Fruit fly (Drosophila melanogaster) whole organism, larva: ENCODE results near the gene mtgo.

Experiments used
- noc ChIP-seq: fragments of 200-800 bp; sonication (Bioruptor generic); optimal IDR thresholded peaks from 3 replicates; lab custom pipeline; 2019; ENCODE audit warnings: missing biosample characterization, mild to moderate bottlenecking, missing genetic modification characterization, moderate library complexity

mtgo gene

DNA sequence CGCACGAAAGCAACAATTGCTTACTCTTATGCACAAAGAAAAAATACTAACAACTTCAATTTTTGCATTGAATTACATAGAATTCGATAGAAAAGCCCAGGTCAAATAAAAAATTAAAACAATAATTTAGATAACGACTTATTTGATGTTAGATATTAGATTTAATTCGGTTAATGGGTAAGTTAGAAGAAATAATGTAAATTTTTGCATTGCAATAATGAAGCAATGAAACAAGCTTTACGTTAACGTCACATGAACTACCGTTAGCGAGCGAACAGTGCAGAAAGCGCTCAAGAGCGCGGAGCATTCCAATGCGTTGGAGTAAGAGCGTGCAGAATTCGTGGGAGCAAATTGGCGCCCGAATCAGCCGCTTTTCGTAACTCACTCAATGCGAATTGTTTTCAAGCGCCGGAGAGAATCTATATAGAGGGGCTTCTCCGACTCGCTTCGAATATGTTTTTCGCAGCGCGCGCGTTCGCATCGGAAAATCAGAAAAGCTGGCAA is at the start of gene mtgo:
Gene mtgo, plus strand, starts transcription at position 454 of the 504 bp plus-strand sequence.
- TF ChIP-seq noc: no peak

DNA sequence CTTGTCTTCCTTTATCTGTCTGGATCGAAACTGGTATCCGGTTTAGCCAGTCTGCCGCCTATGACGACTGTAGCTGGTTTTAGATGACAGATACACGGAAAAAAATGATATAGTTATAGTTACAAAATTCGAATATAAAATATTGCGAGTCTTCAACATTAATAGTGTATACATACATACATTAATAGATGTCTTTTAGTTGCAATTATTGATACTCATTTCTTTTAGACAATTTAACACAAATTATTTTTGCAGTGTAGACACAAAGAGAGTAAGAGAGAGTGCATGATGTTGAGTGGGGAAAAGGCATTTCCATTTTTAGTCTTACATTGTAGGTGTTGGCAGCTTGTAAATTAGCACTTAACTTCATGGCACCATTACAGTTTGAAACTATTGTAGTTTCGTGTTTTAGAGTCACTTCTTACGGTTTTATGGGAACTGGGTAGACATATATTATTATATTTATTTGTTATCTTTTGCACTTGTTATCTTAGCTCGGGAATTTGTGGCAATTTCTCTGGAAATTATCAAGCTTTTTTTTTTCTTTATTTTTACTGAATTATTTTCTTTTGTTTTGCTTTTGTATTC is 49.5 kb upstream of the mtgo start:
- TF ChIP-seq noc: peak; percentile 87

DNA sequence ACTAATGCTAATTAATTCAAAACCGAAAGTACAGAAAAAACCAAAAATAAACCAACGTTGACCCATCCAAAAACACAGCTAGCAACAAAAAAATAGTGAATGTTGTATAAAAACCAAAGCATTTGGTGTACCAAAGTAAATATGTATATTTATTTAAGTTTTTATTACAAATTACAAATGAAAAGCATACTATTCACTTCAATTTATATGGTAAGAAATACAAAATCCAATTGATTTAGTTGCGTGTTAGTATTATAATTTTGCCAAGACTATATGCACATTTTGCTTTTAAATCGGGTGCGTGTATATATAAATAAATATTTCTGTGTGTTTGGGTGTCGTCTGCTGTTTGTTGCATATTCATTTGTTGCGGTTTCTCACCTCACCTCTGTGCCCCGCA is 47.6 kb upstream of the mtgo start:
- TF ChIP-seq noc: no peak

DNA sequence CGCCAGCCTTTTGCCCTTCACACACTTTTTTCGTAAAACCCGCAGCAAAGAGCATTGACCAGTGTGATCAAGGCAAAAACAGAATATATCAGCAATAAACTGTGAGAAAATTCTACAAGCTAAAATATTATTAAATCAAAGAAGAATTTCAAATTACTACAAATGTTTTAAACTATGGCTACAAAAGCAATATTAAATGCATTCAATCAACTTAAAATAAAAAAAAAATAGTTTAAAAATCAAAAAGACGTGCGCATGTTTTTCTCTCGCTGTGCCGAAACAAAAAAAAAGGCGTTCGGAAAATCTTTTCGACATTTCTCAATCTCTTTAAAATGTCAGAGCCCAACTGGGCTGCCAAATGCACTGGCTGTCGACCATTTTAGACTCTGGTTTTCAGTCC is 46.7 kb upstream of the mtgo start:
- TF ChIP-seq noc: no peak

DNA sequence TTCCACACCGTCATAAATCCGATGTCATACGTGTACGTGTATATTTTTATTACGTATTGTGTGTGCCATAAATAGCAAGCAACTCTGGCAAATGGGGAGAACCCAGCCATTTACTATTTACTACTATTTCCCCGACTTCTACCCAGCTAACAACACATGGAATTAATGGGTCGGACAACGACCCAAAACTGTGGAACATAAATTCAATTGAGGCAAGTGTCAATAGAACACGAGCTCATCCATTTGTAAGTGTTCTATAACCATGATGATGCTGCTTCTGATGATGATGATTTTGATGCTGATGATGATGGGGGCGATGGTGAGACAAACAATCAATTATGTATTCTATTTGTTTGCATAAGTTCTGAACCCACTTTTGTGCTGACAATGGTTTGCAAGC is 45.3 kb upstream of the mtgo start:
- no peak for TF ChIP-seq noc

DNA sequence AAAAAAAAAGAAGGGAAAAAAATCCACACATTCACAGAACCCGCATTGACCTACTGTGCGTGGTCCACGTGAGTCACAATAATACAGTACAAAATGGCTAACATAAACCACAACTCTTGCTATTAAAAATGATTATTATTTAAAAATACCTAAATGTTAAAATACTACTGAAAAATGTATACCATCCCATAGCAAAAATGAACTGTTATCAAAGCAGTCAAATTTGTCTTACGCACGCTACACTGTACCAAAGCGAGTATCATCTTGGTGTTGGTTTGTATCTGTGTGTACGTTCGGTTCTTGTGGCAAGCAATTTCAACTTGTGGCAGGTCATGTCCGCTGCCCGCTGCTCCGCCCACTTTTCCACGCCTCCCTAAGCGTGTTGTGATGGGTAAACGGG is 44.3 kb upstream of the mtgo start:
- peak; percentile 79 for TF ChIP-seq noc

DNA sequence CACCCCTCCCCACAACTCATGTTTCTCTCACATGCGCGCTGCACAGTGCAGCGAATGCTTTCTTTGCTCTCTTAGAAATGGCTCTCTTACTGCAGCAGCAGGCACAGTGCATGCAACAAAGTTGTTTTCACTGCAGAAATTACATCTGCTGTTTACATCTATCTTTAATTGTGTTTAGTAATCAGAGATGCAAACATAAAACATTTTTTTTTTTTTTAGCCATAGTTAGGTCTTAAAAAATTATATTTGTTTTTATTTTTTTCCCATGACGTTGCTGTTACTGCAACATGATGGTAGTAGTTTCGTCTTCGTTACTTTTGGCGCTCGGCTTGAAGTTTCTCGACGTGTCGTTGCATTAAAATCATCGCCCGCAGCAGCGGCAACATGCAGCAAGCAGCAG is 43.5 kb upstream of the mtgo start:
- TF ChIP-seq noc: no peak

DNA sequence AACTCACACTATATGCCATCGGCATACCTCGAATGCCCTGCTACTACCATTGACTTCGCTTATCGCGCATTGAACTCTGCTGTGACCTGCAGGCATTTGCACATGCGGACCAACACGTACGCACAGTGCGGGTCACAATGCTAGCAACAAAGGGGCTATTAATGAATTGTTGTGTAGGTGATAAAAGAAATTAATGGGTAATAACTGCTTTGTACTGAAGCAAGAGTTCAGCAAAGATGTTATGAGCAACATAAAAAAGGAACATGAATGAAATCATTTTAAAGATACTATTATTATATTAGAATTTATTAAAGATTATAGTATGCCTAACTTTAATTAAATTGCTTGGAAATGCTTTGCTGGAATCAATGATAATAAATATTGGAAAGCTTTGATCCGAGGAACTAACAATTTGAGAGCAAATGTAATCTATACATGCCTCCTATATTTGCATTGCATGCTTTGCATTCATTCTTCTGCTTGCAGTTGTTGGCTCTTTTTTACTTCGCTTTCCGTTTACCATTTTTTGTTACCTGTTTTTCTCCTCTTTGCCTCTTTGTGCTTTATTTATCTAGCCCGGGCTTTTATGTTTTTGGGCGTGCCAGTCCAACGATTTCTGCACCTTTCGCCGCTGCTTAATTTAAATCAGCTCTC is 41.8 kb upstream of the mtgo start:
- no peak for TF ChIP-seq noc

DNA sequence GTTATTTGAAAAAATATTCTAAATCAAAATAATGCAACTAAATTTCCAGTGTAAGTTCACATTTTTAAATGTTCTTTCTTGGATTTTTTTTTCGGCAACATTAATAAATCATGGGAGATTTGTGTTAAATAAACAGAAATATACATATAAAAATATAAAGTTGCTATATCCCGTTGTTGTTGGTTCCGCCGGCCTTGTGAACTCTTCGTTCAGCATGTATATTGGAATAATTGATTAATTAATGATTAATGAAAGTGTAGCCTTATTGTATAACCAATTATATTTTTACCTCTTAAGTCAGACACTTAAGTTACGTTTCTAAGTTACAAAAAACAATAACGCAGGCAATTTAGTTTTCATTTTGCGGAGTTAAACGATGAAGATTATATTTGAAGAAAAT is 37.6 kb upstream of the mtgo start:
- no peak for TF ChIP-seq noc

DNA sequence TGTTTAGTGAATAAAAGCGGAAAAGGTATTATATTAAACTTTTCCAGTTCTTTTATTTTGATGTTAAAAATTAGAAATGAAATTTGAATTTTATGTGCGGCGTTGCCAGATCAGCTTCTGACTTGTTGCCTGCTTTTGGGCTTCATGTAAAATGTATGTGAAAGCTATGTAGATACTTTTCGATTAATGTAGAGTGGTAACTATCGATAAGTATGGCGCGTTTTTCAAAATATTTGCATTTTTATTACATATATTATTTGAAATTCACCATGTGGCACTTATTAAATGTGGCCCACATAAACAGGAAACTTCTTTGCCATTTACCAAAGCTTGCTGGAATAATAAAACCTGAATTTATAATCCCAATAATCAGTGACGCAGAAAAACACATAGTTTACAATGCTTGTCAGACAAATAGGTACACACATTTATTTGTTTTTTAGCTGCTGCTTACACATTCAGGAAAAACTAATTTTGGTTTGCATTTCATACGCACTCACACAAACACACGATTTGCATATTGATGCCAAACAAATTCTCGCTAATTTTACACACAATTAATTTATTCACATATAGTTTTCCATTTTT is 37.0 kb upstream of the mtgo start:
- no peak for TF ChIP-seq noc

DNA sequence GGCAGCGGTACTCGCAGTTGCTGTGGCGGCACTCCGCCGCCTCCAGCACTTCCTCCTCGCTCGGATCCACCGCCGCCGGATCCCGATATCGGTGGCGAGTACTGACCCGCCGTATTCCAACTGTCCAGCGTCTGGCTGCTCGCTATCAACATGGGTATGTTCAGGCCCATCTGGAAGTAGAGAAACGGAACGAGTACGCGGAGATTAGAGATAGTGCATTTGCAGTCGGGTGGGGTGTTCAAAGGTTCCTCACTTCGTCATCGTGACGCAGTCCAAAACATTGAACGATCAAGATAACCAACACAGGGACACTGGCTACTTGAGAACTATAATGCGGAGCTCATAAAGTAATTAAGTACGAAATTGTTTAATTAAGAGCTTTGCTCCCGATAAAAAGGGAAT is 33.5 kb upstream of the mtgo start:
- no peak for TF ChIP-seq noc

DNA sequence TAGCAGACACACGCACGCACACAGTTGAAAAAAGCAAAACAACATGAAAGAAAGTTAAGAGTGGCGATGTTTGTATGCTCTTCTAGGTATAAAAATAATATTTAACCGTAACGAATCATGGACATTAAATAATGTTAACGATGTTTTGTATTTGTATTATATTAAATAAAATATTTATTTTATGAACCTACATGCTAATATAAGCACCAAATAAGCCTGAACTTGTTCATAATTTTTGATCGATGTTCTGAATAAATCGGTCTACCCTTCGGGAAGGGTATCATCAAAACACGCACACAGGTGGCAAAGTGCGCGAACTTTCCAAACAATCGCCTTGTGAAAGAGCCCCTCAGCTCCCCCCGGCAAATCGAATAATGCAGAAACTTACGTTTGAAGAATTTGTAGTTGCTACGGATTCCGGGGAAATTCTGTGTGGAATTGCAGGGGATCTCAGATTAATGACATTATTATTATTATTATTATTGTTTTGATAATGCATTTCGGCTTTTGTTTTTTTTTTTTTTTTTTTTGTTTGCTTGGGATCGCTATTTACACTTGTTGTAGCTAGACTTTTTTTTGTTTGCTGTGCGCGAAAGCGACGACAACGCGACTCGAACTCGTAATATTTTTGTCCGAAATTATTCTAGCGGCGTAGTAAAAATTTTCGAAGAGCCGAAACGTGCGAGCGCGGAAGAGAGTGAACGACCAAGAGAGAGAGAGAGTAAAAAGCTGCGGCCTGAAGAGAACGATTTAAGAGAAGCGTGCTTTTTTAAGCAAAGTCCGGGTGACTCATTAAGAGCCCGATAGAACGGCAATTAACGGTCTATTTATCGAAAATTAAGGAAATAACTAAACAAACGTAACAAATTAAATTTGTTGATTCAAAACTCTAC is 25.0 kb upstream of the mtgo start:
- peak; percentile 77 for TF ChIP-seq noc

DNA sequence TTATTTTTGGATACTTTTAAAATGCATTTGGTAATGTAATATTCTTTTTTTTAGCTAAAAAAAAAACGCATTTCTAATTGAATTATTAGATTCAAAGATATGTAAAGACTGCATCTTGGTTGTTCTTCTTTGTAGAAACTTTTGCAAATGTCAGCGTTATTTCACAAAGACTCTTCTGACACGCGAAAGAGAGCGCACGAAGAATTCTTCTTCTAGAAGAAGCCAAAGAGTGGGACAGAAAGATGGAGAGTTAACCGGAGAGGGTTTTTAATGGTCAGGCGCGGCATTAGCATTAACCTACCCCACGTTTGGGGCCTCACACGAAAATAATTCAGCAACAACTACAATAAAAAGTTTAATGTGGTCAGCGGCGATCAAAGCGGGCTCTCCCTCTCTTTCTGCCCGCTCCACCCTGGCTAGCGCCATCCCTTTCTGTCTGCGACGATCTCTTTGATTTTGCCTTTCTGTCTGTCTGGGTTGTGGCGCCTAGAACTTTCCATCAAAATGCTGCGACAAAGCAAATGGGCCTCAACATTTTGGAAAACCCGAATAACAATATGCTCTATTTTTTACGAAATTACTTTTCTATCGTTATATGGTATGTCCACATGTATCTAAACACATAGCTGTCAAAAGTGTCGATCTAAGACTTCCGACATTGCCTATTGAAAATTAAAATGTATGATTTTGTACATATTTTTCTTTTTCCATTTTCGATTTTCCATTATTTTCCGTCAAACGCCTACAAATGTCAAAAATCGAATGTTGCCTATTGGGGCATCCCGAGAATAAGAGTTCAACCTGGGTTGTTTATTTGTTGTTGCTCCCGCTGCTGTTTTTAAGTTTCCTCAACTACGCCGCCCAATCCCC is 24.1 kb upstream of the mtgo start:
- peak; percentile 17 for TF ChIP-seq noc

DNA sequence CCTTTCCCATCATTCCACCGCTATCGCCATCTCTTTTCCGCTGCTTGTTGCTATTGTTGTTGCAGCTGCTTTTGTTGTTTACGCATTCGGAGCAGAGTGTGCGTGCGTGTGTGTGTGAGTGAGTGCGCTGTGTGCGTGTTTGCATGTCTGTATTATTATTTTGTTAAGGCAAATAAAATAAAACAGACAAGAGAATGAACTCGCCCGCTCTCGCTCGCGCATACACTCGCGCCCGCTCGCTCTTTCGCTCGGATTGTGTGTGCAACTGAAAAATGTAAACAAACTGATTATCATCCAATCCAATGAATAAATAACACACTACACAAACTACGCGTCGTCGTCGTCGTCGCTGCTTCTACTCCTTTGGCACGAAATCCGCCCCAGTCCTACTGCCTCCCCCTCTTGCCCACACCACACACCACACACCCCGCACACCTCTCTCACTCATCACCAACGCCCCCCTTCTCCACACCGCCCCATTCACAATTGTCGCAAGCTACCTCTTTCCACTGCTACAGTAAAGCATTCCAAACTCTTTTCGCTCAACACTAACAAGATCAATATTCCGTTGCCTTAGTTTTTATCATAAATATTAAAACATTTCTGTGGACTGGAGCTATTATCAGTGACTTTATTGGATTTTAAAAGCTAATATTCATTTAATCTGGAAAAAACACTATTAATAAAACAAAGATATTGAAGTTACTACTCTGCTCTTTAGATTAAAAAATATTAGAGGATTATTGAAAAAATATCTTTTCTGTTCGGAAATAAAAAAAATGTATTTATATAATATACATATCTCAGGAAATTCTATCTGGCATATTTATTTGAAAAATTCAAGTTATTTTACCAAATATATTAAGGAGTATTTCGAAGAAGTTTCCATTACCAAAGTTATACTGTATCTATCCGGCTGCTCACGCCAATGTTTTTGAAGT is 23.2 kb upstream of the mtgo start:
- no peak for TF ChIP-seq noc

DNA sequence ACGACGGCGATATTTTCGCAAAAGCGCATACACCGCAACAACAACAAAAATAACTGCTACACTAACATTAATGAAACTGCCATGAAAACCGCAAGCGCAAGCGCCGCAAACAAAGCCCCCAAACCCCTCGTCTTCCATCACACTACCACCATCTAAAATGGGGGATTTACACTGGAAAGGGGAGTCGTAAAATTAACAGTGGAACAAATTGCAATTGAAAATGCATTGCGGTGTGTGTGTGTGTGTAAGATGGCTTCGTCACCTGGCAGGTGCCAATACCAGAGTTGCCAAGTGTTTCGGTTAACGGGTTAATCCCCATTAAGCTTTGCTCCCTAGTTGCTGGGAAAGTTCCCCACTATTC is 22.6 kb upstream of the mtgo start:
- TF ChIP-seq noc: no peak
